Worm (Caenorhabditis elegans) whole organism, early embryonic: ENCODE data around the gene str-85.

Experiments used
- B0310.2 ChIP-seq: sonication (generic microtip); optimal IDR thresholded peaks from 2 replicates; lab custom pipeline; 2016; ENCODE audit warnings: mild to moderate bottlenecking, missing genetic modification characterization, missing compliant biosample characterization
- F13C5.2 ChIP-seq: sonication (generic microtip); optimal IDR thresholded peaks from 2 replicates; lab custom pipeline; 2017; ENCODE audit warnings: mild to moderate bottlenecking, missing genetic modification characterization, inconsistent platforms, missing compliant biosample characterization
- aly-1 ChIP-seq: sonication (generic microtip); optimal IDR thresholded peaks from 2 replicates; lab custom pipeline; 2016; ENCODE audit warnings: missing genetic modification characterization, missing compliant biosample characterization
- ama-1 ChIP-seq: fragments of 150-350 bp; optimal IDR thresholded peaks from 2 replicates; lab custom pipeline; 2014
- ceh-13 ChIP-seq: fragments of 200-800 bp; sonication (Bioruptor generic); optimal IDR thresholded peaks from 2 replicates; lab custom pipeline; 2018; ENCODE audit warnings: mild to moderate bottlenecking, missing genetic modification characterization, missing compliant biosample characterization
- ceh-36 ChIP-seq: sonication (generic microtip); optimal IDR thresholded peaks from 2 replicates; lab custom pipeline; 2016; ENCODE audit warnings: missing genetic modification characterization, inconsistent platforms, missing compliant biosample characterization
- ets-7 ChIP-seq: sonication (generic microtip); optimal IDR thresholded peaks from 2 replicates; lab custom pipeline; 2016; ENCODE audit warnings: missing genotype, missing genetic modification characterization, missing compliant biosample characterization
- flt-1 ChIP-seq: fragments of 200-800 bp; sonication (Bioruptor generic); IDR thresholded peaks from 2 replicates; pipeline ENCODE4 v1.3.6; 2022; ENCODE audit warnings: missing genetic modification characterization, missing compliant biosample characterization
- hmbx-1 ChIP-seq: sonication (generic microtip); optimal IDR thresholded peaks from 2 replicates; lab custom pipeline; 2016; ENCODE audit warnings: mild to moderate bottlenecking, missing genetic modification characterization, missing compliant biosample characterization
- hmg-4 ChIP-seq: fragments of 200-800 bp; sonication (Bioruptor generic); optimal IDR thresholded peaks from 2 replicates; lab custom pipeline; 2018; ENCODE audit warnings: mild to moderate bottlenecking, missing genetic modification characterization, missing compliant biosample characterization
- hnd-1 ChIP-seq: sonication (generic microtip); optimal IDR thresholded peaks from 2 replicates; lab custom pipeline; 2016; ENCODE audit warnings: missing genetic modification characterization, missing compliant biosample characterization
- pes-1 ChIP-seq: fragments of 200-800 bp; sonication (Bioruptor generic); IDR thresholded peaks from 2 replicates; pipeline ENCODE4 v1.3.6; 2022; ENCODE audit warnings: missing genetic modification reagents, missing genetic modification characterization, missing compliant biosample characterization
- scrt-1 ChIP-seq: fragments of 200-800 bp; sonication (Bioruptor generic); IDR thresholded peaks from 2 replicates; pipeline ENCODE4 v1.3.6; 2022; ENCODE audit warnings: missing genetic modification characterization, missing compliant biosample characterization
- sea-1 ChIP-seq: fragments of 200-800 bp; sonication (Bioruptor generic); conservative IDR thresholded peaks from 2 replicates; pipeline ENCODE4 v1.3.6; 2022; ENCODE audit warnings: missing genetic modification characterization, missing compliant biosample characterization
- tbx-11 ChIP-seq: fragments of 200-800 bp; sonication (Bioruptor generic); IDR thresholded peaks from 2 replicates; pipeline ENCODE4 v1.3.6; 2022; ENCODE audit warnings: missing genetic modification characterization, missing compliant biosample characterization
- tbx-37 ChIP-seq: fragments of 200-800 bp; sonication (Bioruptor generic); conservative IDR thresholded peaks from 2 replicates; pipeline ENCODE4 v1.3.6; 2022; ENCODE audit warnings: missing genetic modification reagents, missing genetic modification characterization, missing compliant biosample characterization
- tra-4 ChIP-seq: sonication (generic microtip); optimal IDR thresholded peaks from 2 replicates; lab custom pipeline; 2017; ENCODE audit warnings: missing genetic modification characterization, missing compliant biosample characterization

str-85 gene

DNA sequence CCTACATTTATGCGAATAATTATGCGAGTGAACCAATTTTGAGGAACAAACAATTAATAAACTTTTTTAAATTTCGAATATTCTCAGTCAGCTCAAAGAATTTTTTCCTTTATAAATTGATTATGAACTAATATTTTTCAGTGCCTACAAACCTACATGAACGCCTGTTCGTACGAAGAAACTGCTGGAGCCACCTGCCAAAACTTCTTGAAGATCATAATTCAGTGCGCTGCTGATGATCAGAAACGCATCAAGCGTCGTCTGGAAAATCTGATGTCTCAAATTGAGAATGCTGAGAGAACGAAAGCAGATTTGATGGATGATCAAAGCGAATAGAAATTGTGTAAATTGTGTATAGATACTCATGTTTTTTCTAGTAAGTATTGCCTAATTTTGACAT is 46.7 kb downstream of the str-85 start:
- no peak for TF ChIP-seq flt-1 (GFP tag; lab: Robert Waterston, UW)
- no peak for TF ChIP-seq aly-1 (tag; lab: Kevin White, UChicago)
- TF ChIP-seq ceh-36 (tag; lab: Kevin White, UChicago): no peak
- no peak for TF ChIP-seq F13C5.2 (tag; lab: Kevin White, UChicago)
- no peak for TF ChIP-seq pes-1
- TF ChIP-seq hnd-1: no peak
- TF ChIP-seq tbx-37: no peak
- TF ChIP-seq B0310.2 (tag; lab: Kevin White, UChicago): no peak
- TF ChIP-seq tbx-11: no peak
- no peak for TF ChIP-seq sea-1 (GFP tag; lab: Robert Waterston, UW)
- no peak for TF ChIP-seq ets-7 (tag; lab: Kevin White, UChicago)
- TF ChIP-seq tra-4 (tag; lab: Kevin White, UChicago): no peak
- no peak for TF ChIP-seq hmg-4

DNA sequence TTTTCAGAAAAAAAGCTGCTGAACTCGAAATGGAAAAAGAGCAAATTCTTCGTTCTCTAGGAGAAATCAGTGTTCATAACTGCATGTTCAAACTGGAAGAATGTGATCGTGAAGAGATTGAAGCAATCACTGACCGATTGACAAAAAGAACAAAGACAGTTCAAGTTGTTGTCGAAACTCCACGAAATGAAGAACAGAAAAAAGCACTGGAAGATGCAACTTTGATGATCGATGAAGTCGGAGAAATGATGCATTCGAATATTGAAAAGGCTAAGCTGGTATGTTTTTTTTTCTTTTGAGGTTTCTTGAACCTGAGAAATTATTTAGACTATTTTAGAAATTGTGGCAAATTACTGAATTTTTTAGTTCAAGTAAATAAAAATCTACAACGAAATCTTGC is 47.2 kb downstream of the str-85 start:
- no peak for TF ChIP-seq scrt-1 (GFP tag; lab: Robert Waterston, UW)
- no peak for TF ChIP-seq tbx-37
- no peak for TF ChIP-seq F13C5.2 (tag; lab: Kevin White, UChicago)
- no peak for TF ChIP-seq hmbx-1 (tag; lab: Kevin White, UChicago)
- TF ChIP-seq sea-1 (GFP tag; lab: Robert Waterston, UW): no peak
- TF ChIP-seq flt-1 (GFP tag; lab: Robert Waterston, UW): no peak
- TF ChIP-seq ceh-13 (GFP tag; lab: Kevin White, UChicago): no peak
- no peak for TF ChIP-seq ets-7 (tag; lab: Kevin White, UChicago)
- no peak for TF ChIP-seq pes-1
- no peak for TF ChIP-seq B0310.2 (tag; lab: Kevin White, UChicago)
- no peak for TF ChIP-seq ceh-36 (tag; lab: Kevin White, UChicago)
- no peak for TF ChIP-seq hnd-1
- TF ChIP-seq aly-1 (tag; lab: Kevin White, UChicago): no peak
- TF ChIP-seq ama-1 (lab: Kevin White, UChicago): no peak
- TF ChIP-seq tbx-11: no peak

DNA sequence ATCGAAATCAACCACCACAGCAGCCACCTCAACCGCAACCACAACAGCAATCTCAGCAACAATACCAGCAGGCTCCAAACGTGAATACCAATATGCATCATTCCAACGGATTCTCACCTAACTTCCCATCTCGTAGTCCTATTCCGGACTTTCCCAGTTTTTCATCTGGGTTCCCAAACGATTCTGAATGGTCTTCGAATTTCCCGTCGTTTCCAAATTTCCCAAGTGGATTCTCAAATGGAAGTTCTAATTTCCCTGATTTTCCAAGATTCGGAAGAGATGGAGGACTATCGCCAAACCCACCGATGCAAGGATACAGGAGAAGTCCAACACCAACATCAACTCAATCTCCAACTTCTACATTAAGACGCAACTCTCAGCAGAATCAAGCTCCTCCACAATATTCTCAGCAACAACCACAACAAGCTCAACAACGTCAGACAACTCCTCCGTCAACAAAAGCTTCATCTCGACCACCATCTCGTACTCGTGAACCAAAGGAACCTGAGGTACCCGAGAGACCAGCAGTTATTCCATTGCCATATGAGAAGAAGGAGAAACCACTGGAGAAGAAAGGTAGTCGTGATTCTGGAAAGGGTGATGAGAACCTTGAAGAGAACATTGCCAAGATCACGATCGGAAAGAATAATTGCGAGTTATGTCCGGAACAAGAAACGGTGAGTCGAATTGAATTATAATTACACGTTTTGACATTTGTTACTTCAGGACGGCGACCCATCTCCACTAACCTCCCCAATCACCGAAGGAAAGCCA is 48.0 kb downstream of the str-85 start:
- TF ChIP-seq pes-1 (no peak), ama-1 (lab: Kevin White, UChicago) (no peak)

DNA sequence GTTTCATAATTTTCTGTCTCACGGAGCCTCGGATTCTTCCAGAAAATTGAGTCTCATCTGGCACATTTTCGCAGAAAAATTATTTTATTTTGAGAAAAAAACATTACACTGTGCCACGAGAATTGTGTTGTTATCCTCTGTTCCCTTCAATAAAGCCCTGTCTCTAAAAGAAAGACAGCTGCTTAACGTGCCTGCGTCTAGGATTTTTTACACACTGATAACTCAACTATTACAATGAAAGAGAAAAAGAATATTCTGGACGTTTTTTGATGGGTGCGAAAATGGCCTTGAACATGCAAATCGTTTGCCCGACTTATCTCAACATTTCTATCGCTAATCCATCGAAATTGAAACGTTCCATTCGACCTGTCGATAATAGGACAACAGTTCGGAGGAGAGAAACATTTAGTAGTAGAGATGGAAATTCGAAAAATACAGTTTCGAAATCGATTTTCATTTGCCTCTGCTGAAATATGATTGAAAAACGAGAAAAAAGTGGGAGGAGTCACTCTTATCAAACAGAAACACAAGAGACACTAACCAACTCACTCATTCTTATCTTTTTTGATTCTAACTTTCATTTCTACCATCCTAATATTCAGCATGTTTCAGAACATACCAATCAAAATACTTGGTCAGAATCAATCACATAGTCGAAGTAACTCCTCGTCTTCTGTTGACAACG is 48.7 kb downstream of the str-85 start:
- TF ChIP-seq hnd-1 (no peak), aly-1 (tag; lab: Kevin White, UChicago) (no peak), hmg-4 (no peak), hmbx-1 (tag; lab: Kevin White, UChicago) (no peak), flt-1 (GFP tag; lab: Robert Waterston, UW) (no peak), ets-7 (tag; lab: Kevin White, UChicago) (no peak), F13C5.2 (tag; lab: Kevin White, UChicago) (no peak), ceh-36 (tag; lab: Kevin White, UChicago) (no peak), ceh-13 (GFP tag; lab: Kevin White, UChicago) (no peak), tbx-11 (no peak), scrt-1 (GFP tag; lab: Robert Waterston, UW) (no peak), tra-4 (tag; lab: Kevin White, UChicago) (no peak), B0310.2 (tag; lab: Kevin White, UChicago) (no peak), sea-1 (GFP tag; lab: Robert Waterston, UW) (no peak), pes-1 (no peak), ama-1 (lab: Kevin White, UChicago) (no peak), tbx-37 (no peak)

DNA sequence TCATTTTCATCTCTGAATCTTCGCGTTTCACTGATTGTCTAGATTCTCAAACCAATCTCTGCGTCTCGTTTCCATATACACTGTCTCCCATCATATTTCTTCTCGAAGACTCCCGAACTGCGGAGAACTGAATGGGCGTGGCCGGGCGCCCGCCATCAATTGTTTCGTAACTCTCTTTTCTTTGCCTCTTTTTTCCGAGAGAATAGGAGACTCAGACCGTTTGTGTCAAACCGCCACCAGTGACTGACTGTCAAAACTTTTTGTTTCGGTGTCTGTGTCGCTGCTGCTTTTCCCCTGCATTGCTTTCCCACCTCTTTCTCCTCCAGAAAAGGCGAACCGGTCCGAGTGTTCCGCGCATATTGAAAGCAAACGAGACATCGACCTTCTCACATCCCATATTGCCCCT is 49.5 kb downstream of the str-85 start, which contains the start of gene unc-23:
TSS of gene unc-23 (plus strand) at position 176 of the 406 bp plus-strand sequence.
- TF ChIP-seq ets-7 (tag; lab: Kevin White, UChicago) (no peak), ceh-36 (tag; lab: Kevin White, UChicago) (no peak)

DNA sequence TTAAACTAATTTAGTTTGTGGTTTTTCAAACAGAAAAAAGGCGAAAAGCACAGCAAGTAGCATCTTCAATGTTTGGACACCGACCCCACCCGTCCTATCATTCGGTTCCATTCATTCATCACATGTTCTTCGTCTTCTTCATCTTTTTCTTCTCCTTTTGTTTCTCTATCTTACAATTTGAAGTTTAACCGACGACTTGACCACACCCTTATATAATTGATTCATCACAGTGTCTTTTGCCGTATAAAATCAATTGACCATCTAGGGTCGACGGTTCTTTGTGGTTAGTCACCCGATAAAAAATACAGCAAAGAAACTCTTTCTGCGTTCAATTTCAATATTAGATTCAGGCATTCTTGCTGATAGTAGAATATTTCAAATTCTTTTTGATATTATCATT is 50.5 kb downstream of the str-85 start:
- TF ChIP-seq scrt-1 (GFP tag; lab: Robert Waterston, UW): no peak
- TF ChIP-seq hmbx-1 (tag; lab: Kevin White, UChicago): no peak
- no peak for TF ChIP-seq hnd-1
